Fruit fly (Drosophila melanogaster): ENCODE data around the gene Smr.

Gene Smr

dm6 chrX:12754348-12754733 is 11.9 kb upstream of the Smr start (continued):
- TF ChIP-seq chm (GFP tag; IDR thresholded peaks at IDR 0.05) (peak; percentile 95), CG32772 (GFP tag; IDR thresholded peaks at IDR 0.05) (peak; percentile 96), HLH54F (GFP tag; optimal IDR thresholded peaks at IDR 0.05) (peak; percentile 92), Bdp1 (GFP tag; optimal IDR thresholded peaks at IDR 0.05) (peak; percentile 72), amos (GFP tag; IDR thresholded peaks at IDR 0.05; ENCODE audit: partially characterized antibody) (no peak), inv (GFP tag; IDR thresholded peaks at IDR 0.05; ENCODE audit: partially characterized antibody) (no peak), CHES-1-like (GFP tag; optimal IDR thresholded peaks at IDR 0.05) (peak; percentile 81), CG9876 (GFP tag; optimal IDR thresholded peaks at IDR 0.05) (peak; percentile 29), Hr51 (GFP tag; optimal IDR thresholded peaks at IDR 0.05) (peak; percentile 71 to 89), mam (GFP tag; optimal IDR thresholded peaks at IDR 0.05) (peak; percentile 84), NfI (GFP tag; optimal IDR thresholded peaks at IDR 0.05) (peak; percentile 88), CG31441 (GFP tag; IDR thresholded peaks at IDR 0.05) (peak; percentile 87), Doc2 (GFP tag; IDR thresholded peaks at IDR 0.05) (peak; percentile 88), CrebB (tag; optimal IDR thresholded peaks at IDR 0.05) (peak; percentile 82), cas (GFP tag; IDR thresholded peaks at IDR 0.05) (peak; percentile 87), schlank (tag; optimal IDR thresholded peaks at IDR 0.05) (peak; percentile 86), HmgD (GFP tag; optimal IDR thresholded peaks at IDR 0.05) (no peak), lab (GFP tag; optimal IDR thresholded peaks at IDR 0.05) (peak; percentile 97), cg (GFP tag; optimal IDR thresholded peaks at IDR 0.05) (no peak), CG5953 (GFP tag; IDR thresholded peaks at IDR 0.05) (peak; percentile 84), CG4424 (GFP tag; optimal IDR thresholded peaks at IDR 0.05) (peak; percentile 90), CG12391 (tag; optimal IDR thresholded peaks at IDR 0.05) (peak; percentile 89), H15 (GFP tag; IDR thresholded peaks at IDR 0.05) (peak; percentile 92), Dbx (GFP tag; IDR thresholded peaks at IDR 0.05) (peak; percentile 97), GATAe (GFP tag; conservative IDR thresholded peaks at IDR 0.05) (peak; percentile 85), CG11723 (GFP tag; optimal IDR thresholded peaks at IDR 0.05) (peak; percentile 74), CTCF (GFP tag; optimal IDR thresholded peaks at IDR 0.05) (peak; percentile 9), Dip2 (GFP tag; IDR thresholded peaks at IDR 0.05) (peak; percentile 57; the same call in 1 of the 2 replicates), cad (GFP tag; optimal IDR thresholded peaks at IDR 0.05) (no peak), Chrac-16 (GFP tag; optimal IDR thresholded peaks at IDR 0.05) (peak; percentile 89), klu (GFP tag; IDR thresholded peaks at IDR 0.05) (peak; percentile 91), D19B (GFP tag; optimal IDR thresholded peaks at IDR 0.05) (peak; percentile 89), Fer3 (tag; optimal IDR thresholded peaks at IDR 0.05) (peak; percentile 95), CG12236 (GFP tag; optimal IDR thresholded peaks at IDR 0.05) (no peak), CG17802 (tag; optimal IDR thresholded peaks at IDR 0.05) (peak; percentile 54), NFAT (GFP tag; IDR thresholded peaks at IDR 0.05) (peak; percentile 97), pfk (GFP tag; optimal IDR thresholded peaks at IDR 0.05) (no peak), zf30C (GFP tag; optimal IDR thresholded peaks at IDR 0.05) (no peak), da (GFP tag; optimal IDR thresholded peaks at IDR 0.05) (peak; percentile 49), CG18476 (GFP tag; optimal IDR thresholded peaks at IDR 0.05) (peak; percentile 86), CG1832 (GFP tag; optimal IDR thresholded peaks at IDR 0.05) (no peak), Adf1 (GFP tag; IDR thresholded peaks at IDR 0.05) (peak; percentile 70), B-H2 (GFP tag; optimal IDR thresholded peaks at IDR 0.05) (no peak), CG9932 (GFP tag; IDR thresholded peaks at IDR 0.05) (peak; percentile 98), Elba2 (GFP tag; optimal IDR thresholded peaks at IDR 0.05) (no peak), bcd (GFP tag; optimal IDR thresholded peaks at IDR 0.05) (peak; percentile 93), dpn (GFP tag; optimal IDR thresholded peaks at IDR 0.05) (peak; percentile 80 to 92), CG11456 (GFP tag; IDR thresholded peaks at IDR 0.05) (peak; percentile 97), CG1602 (GFP tag; optimal IDR thresholded peaks at IDR 0.05) (peak; percentile 90), Tbp (GFP tag; optimal IDR thresholded peaks at IDR 0.05) (no peak), eve (GFP tag; optimal IDR thresholded peaks at IDR 0.05) (peak in 1 of 2 experiments; percentile 91), CG13775 (GFP tag; optimal IDR thresholded peaks at IDR 0.05) (peak; percentile 91)
